Worm (Caenorhabditis elegans): ENCODE data around the gene sri-51.

- TF ChIP-seq cog-1 (tag; optimal IDR thresholded peaks at IDR 0.05) (no peak), T22C8.4 (GFP tag; IDR thresholded peaks at IDR 0.05) (no peak), tab-1 (GFP tag; IDR thresholded peaks at IDR 0.05) (no peak), ref-1 (GFP tag; conservative IDR thresholded peaks at IDR 0.05) (no peak)
These were observed at the start of gene sri-51 for ce11 chrII:3198998-3199397.

Data from whole organism, midembryonic.